Worm (Caenorhabditis elegans) whole organism, L1 larva: Measurements from ENCODE around the gene R12A1.3.
A peak's percentile ranks its signal among the peaks of the same experiment; 100 is the strongest.

Source experiments
- aha-1 ChIP-seq: fragments of 150-350 bp; optimal IDR thresholded peaks from 2 replicates; lab custom pipeline; 2014; ENCODE audit warnings: missing biosample characterization, missing genetic modification characterization
- alr-1 ChIP-seq: fragments of 200-800 bp; sonication (Bioruptor generic); optimal IDR thresholded peaks from 2 replicates; lab custom pipeline; 2018; ENCODE audit warnings: borderline replicate concordance, mild to moderate bottlenecking, missing genetic modification characterization, missing compliant biosample characterization
- ama-1 ChIP-seq: fragments of 150-350 bp; optimal IDR thresholded peaks from 2 replicates; lab custom pipeline; 2014
- efl-1 ChIP-seq, 4 experiments: fragments of 150-350 bp; optimal IDR thresholded peaks in 3 of 4; peaks in 1 of 4; 1 replicate in 1 of 4; 2 replicates in 3 of 4; lab custom pipeline; 2014; ENCODE audit warnings: missing biosample characterization in 2 of 4, missing genetic modification characterization in 2 of 4, missing genetic modification reagents in 2 of 4
- fkh-10 ChIP-seq: sonication (generic microtip); optimal IDR thresholded peaks from 2 replicates; lab custom pipeline; 2017; ENCODE audit warnings: missing biosample characterization, missing genetic modification reagents, missing genetic modification characterization
- lsy-2 ChIP-seq, 2 experiments: fragments of 150-350 bp; optimal IDR thresholded peaks; 2 replicates each; lab custom pipeline; 2014; ENCODE audit warnings: missing biosample characterization in 2 of 2, missing genetic modification characterization in 2 of 2
- nhr-11 ChIP-seq: fragments of 150-350 bp; optimal IDR thresholded peaks from 2 replicates; lab custom pipeline; 2014; ENCODE audit warnings: missing biosample characterization, missing genetic modification characterization
- nhr-28 ChIP-seq: fragments of 150-350 bp; optimal IDR thresholded peaks from 2 replicates; lab custom pipeline; 2014; ENCODE audit warnings: missing biosample characterization, missing genetic modification characterization
- rnt-1 ChIP-seq: sonication (generic microtip); optimal IDR thresholded peaks from 2 replicates; lab custom pipeline; 2016; ENCODE audit warnings: mild to moderate bottlenecking, missing genetic modification characterization, moderate library complexity, missing compliant biosample characterization
- unc-62 ChIP-seq: fragments of 150-350 bp; optimal IDR thresholded peaks from 2 replicates; lab custom pipeline; 2014; ENCODE audit warnings: missing biosample characterization, missing genetic modification reagents, missing genetic modification characterization
- ztf-11 ChIP-seq, 2 experiments: sonication (generic microtip); optimal IDR thresholded peaks; 2 replicates each; lab custom pipeline; 2016 to 2017; ENCODE audit warnings: missing genetic modification characterization in 2 of 2, missing biosample characterization in 1 of 2, missing compliant biosample characterization in 1 of 2

ce11 chrV:1466949-1467348 lies 41.4 kb upstream of the R12A1.3 start:
- peak; percentile 8 to 17 for TF ChIP-seq efl-1 (optimal IDR thresholded peaks at IDR 0.05; lab: Kevin White, UChicago)
- peak in 1 of 2 experiments; percentile 71 for TF ChIP-seq efl-1 (GFP tag; optimal IDR thresholded peaks at IDR 0.05 in 1 of 2; lab: Kevin White, UChicago)
- no peak for TF ChIP-seq alr-1 (tag; lab: Kevin White, UChicago)
- TF ChIP-seq aha-1 (tag; lab: Kevin White, UChicago): no peak
- no peak for TF ChIP-seq ztf-11 (tag; optimal IDR thresholded peaks at IDR 0.05; lab: Kevin White, UChicago)
- peak in 1 of 2 experiments; percentile 3 for TF ChIP-seq lsy-2 (tag; optimal IDR thresholded peaks at IDR 0.05; lab: Kevin White, UChicago)
- TF ChIP-seq fkh-10 (GFP tag; lab: Kevin White, UChicago): no peak
- no peak for TF ChIP-seq ama-1
- TF ChIP-seq rnt-1: no peak
- no peak for TF ChIP-seq nhr-28 (tag; lab: Kevin White, UChicago)
- TF ChIP-seq unc-62 (GFP tag; lab: Kevin White, UChicago): no peak
- no peak for TF ChIP-seq nhr-11 (tag; lab: Kevin White, UChicago)
